Worm (Caenorhabditis elegans) whole organism, L1 larva: ENCODE measurements around the gene R08C7.12.

ENCODE experiments used
- aha-1 ChIP-seq: fragments of 150-350 bp; optimal IDR thresholded peaks from 2 replicates; lab custom pipeline; 2014; ENCODE audit warnings: missing biosample characterization, missing genetic modification characterization
- alr-1 ChIP-seq: fragments of 200-800 bp; sonication (Bioruptor generic); optimal IDR thresholded peaks from 2 replicates; lab custom pipeline; 2018; ENCODE audit warnings: borderline replicate concordance, mild to moderate bottlenecking, missing genetic modification characterization, missing compliant biosample characterization
- aly-2 ChIP-seq: fragments of 150-350 bp; optimal IDR thresholded peaks from 2 replicates; lab custom pipeline; 2014; ENCODE audit warnings: missing biosample characterization, missing genetic modification characterization
- efl-1 ChIP-seq, 4 experiments: fragments of 150-350 bp; optimal IDR thresholded peaks in 3 of 4; peaks in 1 of 4; 1 replicate in 1 of 4; 2 replicates in 3 of 4; lab custom pipeline; 2014; ENCODE audit warnings: missing biosample characterization in 2 of 4, missing genetic modification characterization in 2 of 4, missing genetic modification reagents in 2 of 4
- lin-13 ChIP-seq: fragments of 150-350 bp; optimal IDR thresholded peaks from 2 replicates; lab custom pipeline; 2014; ENCODE audit warnings: missing biosample characterization, missing genetic modification reagents, missing genetic modification characterization
- snu-23 ChIP-seq: sonication (generic microtip); optimal IDR thresholded peaks from 2 replicates; lab custom pipeline; 2016; ENCODE audit warnings: missing genetic modification characterization, missing compliant biosample characterization
- sptf-1 ChIP-seq: fragments of 150-350 bp; optimal IDR thresholded peaks from 2 replicates; lab custom pipeline; 2014; ENCODE audit warnings: missing biosample characterization, missing genetic modification characterization
- vab-15 ChIP-seq: sonication (generic microtip); optimal IDR thresholded peaks from 2 replicates; lab custom pipeline; 2017; ENCODE audit warnings: missing genotype, mild to moderate bottlenecking, missing genetic modification characterization, missing compliant biosample characterization

DNA sequence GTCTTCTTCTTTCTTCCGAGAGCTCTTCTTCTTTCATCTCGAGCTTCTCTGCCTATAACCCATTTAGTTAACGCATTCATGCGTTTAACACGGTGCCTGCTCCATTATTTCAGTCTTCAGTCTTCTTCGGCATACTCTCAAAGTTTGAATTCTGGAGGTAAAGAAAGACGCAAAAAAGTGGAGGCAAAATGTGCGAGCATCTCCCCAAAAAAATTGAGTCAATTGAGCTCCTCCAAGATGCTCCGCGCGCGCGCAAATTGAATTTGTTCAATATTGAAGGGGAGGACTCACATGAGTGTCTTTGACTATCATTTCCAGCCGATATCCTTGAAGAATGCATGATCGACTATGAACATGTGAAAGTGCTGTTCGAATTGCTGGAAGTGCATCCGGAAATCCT, 55.5 kb downstream of the R08C7.12 start:
- TF ChIP-seq vab-15 (tag; lab: Kevin White, UChicago) = no peak
- TF ChIP-seq aly-2 (tag; lab: Kevin White, UChicago) = no peak
- no peak for TF ChIP-seq efl-1 (optimal IDR thresholded peaks at IDR 0.05; lab: Kevin White, UChicago)
- TF ChIP-seq efl-1 (GFP tag; optimal IDR thresholded peaks at IDR 0.05 in 1 of 2; lab: Kevin White, UChicago) = no peak
- TF ChIP-seq sptf-1 = no peak
- no peak for TF ChIP-seq lin-13
- no peak for TF ChIP-seq aha-1 (tag; lab: Kevin White, UChicago)
- no peak for TF ChIP-seq alr-1 (tag; lab: Kevin White, UChicago)
- no peak for TF ChIP-seq snu-23
